Worm (Caenorhabditis elegans) whole organism, L1 larva: Measurements from ENCODE around the gene B0507.9.
A peak's percentile ranks its signal among the peaks of the same experiment; 100 is the strongest.

ENCODE experiments used
- aly-2 ChIP-seq: fragments of 150-350 bp; optimal IDR thresholded peaks from 2 replicates; lab custom pipeline; 2014; ENCODE audit warnings: missing biosample characterization, missing genetic modification characterization
- lin-35 ChIP-seq, 2 experiments: fragments of 150-350 bp; optimal IDR thresholded peaks; 2 replicates each; lab custom pipeline; 2014; ENCODE audit warnings: missing biosample characterization in 2 of 2, missing genetic modification characterization in 2 of 2, missing genetic modification reagents in 2 of 2
- mdl-1 ChIP-seq, 2 experiments: fragments of 150-350 bp; optimal IDR thresholded peaks; 2 replicates each; lab custom pipeline; 2014 to 2017; ENCODE audit warnings: missing biosample characterization in 2 of 2, missing genetic modification characterization in 2 of 2, inconsistent platforms in 1 of 2
- nhr-20 ChIP-seq: sonication (generic microtip); optimal IDR thresholded peaks from 2 replicates; lab custom pipeline; 2016; ENCODE audit warnings: mild to moderate bottlenecking, missing genetic modification characterization, missing compliant biosample characterization
- tbx-2 ChIP-seq: sonication (generic microtip); optimal IDR thresholded peaks from 2 replicates; lab custom pipeline; 2016; ENCODE audit warnings: missing genetic modification characterization, missing compliant biosample characterization
- ztf-11 ChIP-seq, 2 experiments: sonication (generic microtip); optimal IDR thresholded peaks; 2 replicates each; lab custom pipeline; 2016 to 2017; ENCODE audit warnings: missing genetic modification characterization in 2 of 2, missing biosample characterization in 1 of 2, missing compliant biosample characterization in 1 of 2

ce11 chrV:8805047-8805446, 39.2 kb upstream of the B0507.9 start:
- TF ChIP-seq aly-2 (no peak), mdl-1 (tag; optimal IDR thresholded peaks at IDR 0.05; lab: Kevin White, UChicago) (no peak), lin-35 (GFP tag; optimal IDR thresholded peaks at IDR 0.05; lab: Kevin White, UChicago) (no peak), nhr-20 (no peak), ztf-11 (tag; optimal IDR thresholded peaks at IDR 0.05; lab: Kevin White, UChicago) (no peak), tbx-2 (tag; lab: Kevin White, UChicago) (peak; percentile 80)
